Worm (Caenorhabditis elegans): ENCODE results near the gene col-110.

DNA sequence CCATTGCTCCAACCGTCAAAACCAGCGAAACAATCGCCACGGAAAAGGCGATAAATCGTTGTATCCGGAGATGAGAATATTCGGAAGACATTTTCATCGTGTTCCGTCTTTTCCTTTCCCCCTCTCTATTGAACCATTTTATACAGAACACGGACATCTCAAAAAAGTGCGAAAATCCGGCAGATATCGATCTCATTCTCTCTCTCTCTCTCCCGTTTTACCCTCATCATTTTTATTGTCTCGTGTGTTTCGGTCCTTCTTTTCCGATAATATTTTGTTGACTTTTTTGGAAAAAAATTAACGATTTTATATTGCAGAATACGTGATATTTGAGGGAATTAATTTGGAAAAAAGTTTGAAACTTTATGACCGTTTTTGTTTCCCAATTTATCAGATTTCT is at the start of gene col-110:
- TF ChIP-seq hlh-13 (GFP tag; optimal IDR thresholded peaks at IDR 0.05) (no peak), dve-1 (tag; optimal IDR thresholded peaks at IDR 0.05) (no peak)

Measured in whole organism, late embryonic.